Fruit fly (Drosophila melanogaster) S2 (cell line): ENCODE data around the gene CG33946.

Experiments
- CG8478 ChIP-seq: fragments of >200 bp; optimal IDR thresholded peaks from 2 replicates; lab custom pipeline; 2018
- CTCF ChIP-seq, 2 experiments: fragments of >200 bp; optimal IDR thresholded peaks; 2 replicates each; lab custom pipeline; 2018

- TF ChIP-seq CG8478 (lab: Kevin White, UChicago) (no peak), CTCF (optimal IDR thresholded peaks at IDR 0.05; lab: Kevin White, UChicago) (peak in 1 of 2 experiments; percentile 4)
Measured at dm6 chr3L:6192822-6193555, 27.4 kb upstream of the CG33946 start, which contains the start of the genes Sf3b6 and Tnpo.
